Fruit fly (Drosophila melanogaster) S2 (cell line): ENCODE data around the gene Glut4EF.

Experiments
- CG8478 ChIP-seq: fragments of >200 bp; optimal IDR thresholded peaks from 2 replicates; lab custom pipeline; 2018
- CTCF ChIP-seq, 2 experiments: fragments of >200 bp; optimal IDR thresholded peaks; 2 replicates each; lab custom pipeline; 2018

DNA sequence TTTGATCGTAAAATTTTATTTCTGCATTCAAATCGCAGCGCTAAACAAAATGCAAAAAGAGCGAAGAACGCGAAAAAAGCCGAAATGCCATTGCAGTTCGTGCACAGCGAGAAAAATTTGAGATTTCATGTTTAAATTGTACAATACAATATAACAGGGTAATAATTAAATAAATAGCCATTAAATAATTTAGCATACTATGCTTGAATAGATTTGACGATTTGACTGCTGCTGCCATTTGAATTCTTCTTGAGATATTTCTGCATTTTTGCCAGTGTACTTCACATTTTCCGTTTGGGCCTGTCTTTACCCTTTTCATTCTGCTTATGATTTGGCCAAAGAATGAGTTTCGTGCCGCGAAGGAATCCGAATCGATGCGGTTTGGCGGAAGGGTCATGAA is 60.4 kb downstream of the Glut4EF start:
- TF ChIP-seq CG8478 (lab: Kevin White, UChicago): no peak
- no peak for TF ChIP-seq CTCF (optimal IDR thresholded peaks at IDR 0.05; lab: Kevin White, UChicago)
